Fruit fly (Drosophila melanogaster) whole organism, embryonic: Measurements from ENCODE around the gene NdufV3.

Experiments used
- Antp ChIP-seq: fragments of 200-800 bp; sonication (Bioruptor generic); optimal IDR thresholded peaks from 3 replicates; lab custom pipeline; 2016; ENCODE audit warnings: missing biosample characterization, missing genetic modification characterization
- Bgb ChIP-seq: fragments of 200-800 bp; sonication (Bioruptor generic); IDR thresholded peaks from 2 replicates; pipeline ENCODE4 v1.3.6; 2022; ENCODE audit warnings: missing biosample characterization, missing genetic modification characterization; ENCODE audit not compliant: partially characterized antibody
- CG10209 ChIP-seq: fragments of 200-800 bp; sonication (Bioruptor generic); optimal IDR thresholded peaks from 3 replicates; lab custom pipeline; 2017; ENCODE audit warnings: missing biosample characterization, mild to moderate bottlenecking, missing genetic modification characterization, missing genetic modification reagents
- CG1024 ChIP-seq: fragments of 200-800 bp; sonication (Bioruptor generic); IDR thresholded peaks from 2 replicates; pipeline ENCODE4 v1.3.6; 2022; ENCODE audit warnings: missing biosample characterization, missing genetic modification characterization
- CG11247 ChIP-seq: fragments of 200-800 bp; sonication (Bioruptor generic); IDR thresholded peaks from 2 replicates; pipeline ENCODE4 v1.3.6; 2022; ENCODE audit warnings: missing biosample characterization, missing genetic modification characterization
- CG11504 ChIP-seq: fragments of 200-800 bp; sonication (Bioruptor generic); optimal IDR thresholded peaks from 3 replicates; lab custom pipeline; 2019; ENCODE audit warnings: missing biosample characterization, mild to moderate bottlenecking, missing genetic modification characterization, moderate library complexity
- CG11560 ChIP-seq: fragments of 200-800 bp; sonication (Bioruptor generic); IDR thresholded peaks from 3 replicates; pipeline ENCODE4 v1.3.6; 2022; ENCODE audit warnings: missing biosample characterization, missing genetic modification characterization
- CG12659 ChIP-seq: fragments of 200-800 bp; sonication (Bioruptor generic); optimal IDR thresholded peaks from 3 replicates; lab custom pipeline; 2017; ENCODE audit warnings: mild to moderate bottlenecking, missing biosample characterization, missing genetic modification reagents, missing genetic modification characterization
- CG15514 ChIP-seq: fragments of 200-800 bp; sonication (Bioruptor generic); optimal IDR thresholded peaks from 3 replicates; lab custom pipeline; 2017; ENCODE audit warnings: missing biosample characterization, missing genetic modification characterization, mild to moderate bottlenecking, moderate library complexity, missing genetic modification reagents
- CG17568 ChIP-seq: fragments of 200-800 bp; sonication (Bioruptor generic); optimal IDR thresholded peaks from 2 replicates; lab custom pipeline; 2018; ENCODE audit warnings: missing biosample characterization, mild to moderate bottlenecking, missing genetic modification characterization, moderate library complexity
- CG17829 ChIP-seq: fragments of 200-800 bp; optimal IDR thresholded peaks from 2 replicates; lab custom pipeline; 2019; ENCODE audit warnings: missing biosample characterization, mild to moderate bottlenecking, missing genetic modification characterization, moderate library complexity
- CG2120 ChIP-seq: fragments of 200-800 bp; sonication (Bioruptor generic); optimal IDR thresholded peaks from 3 replicates; lab custom pipeline; 2016; ENCODE audit warnings: missing biosample characterization, missing genetic modification characterization
- CG2129 ChIP-seq: fragments of 200-800 bp; sonication (Bioruptor generic); IDR thresholded peaks from 2 replicates; pipeline ENCODE4 v1.3.6; 2022; ENCODE audit warnings: missing biosample characterization, missing genetic modification characterization; ENCODE audit not compliant: partially characterized antibody
- CG30431 ChIP-seq: fragments of 200-800 bp; sonication (Bioruptor generic); optimal IDR thresholded peaks from 2 replicates; lab custom pipeline; 2017; ENCODE audit warnings: missing biosample characterization, missing genetic modification characterization
- CG32767 ChIP-seq: fragments of 200-800 bp; sonication (Bioruptor generic); IDR thresholded peaks from 2 replicates; pipeline ENCODE4 v1.3.6; 2022; ENCODE audit warnings: missing biosample characterization, missing genetic modification characterization
- CG4617 ChIP-seq: fragments of 200-800 bp; sonication (Bioruptor generic); optimal IDR thresholded peaks from 3 replicates; lab custom pipeline; 2016; ENCODE audit warnings: missing biosample characterization, missing genetic modification characterization, borderline replicate concordance
- CG4820 ChIP-seq: fragments of 200-800 bp; sonication (Bioruptor generic); optimal IDR thresholded peaks from 3 replicates; lab custom pipeline; 2016; ENCODE audit warnings: missing biosample characterization, missing genetic modification characterization
- CG6683 ChIP-seq: fragments of 200-800 bp; sonication (Bioruptor generic); optimal IDR thresholded peaks from 2 replicates; lab custom pipeline; 2017; ENCODE audit warnings: missing biosample characterization, mild to moderate bottlenecking, missing genetic modification characterization, missing genetic modification reagents
- CG6854 ChIP-seq: fragments of 200-800 bp; sonication (Bioruptor generic); optimal IDR thresholded peaks from 3 replicates; lab custom pipeline; 2017; ENCODE audit warnings: missing biosample characterization, mild to moderate bottlenecking, missing genetic modification characterization
- H15 ChIP-seq: fragments of 200-800 bp; sonication (Bioruptor generic); IDR thresholded peaks from 3 replicates; pipeline ENCODE4 v1.3.6; 2022; ENCODE audit warnings: missing biosample characterization, missing genetic modification characterization
- HLH4C ChIP-seq: fragments of 200-800 bp; sonication (Bioruptor generic); IDR thresholded peaks from 3 replicates; pipeline ENCODE4 v1.3.6; 2022; ENCODE audit warnings: missing biosample characterization, missing genetic modification characterization; ENCODE audit not compliant: partially characterized antibody
- HLH54F ChIP-seq: fragments of 200-800 bp; sonication (Bioruptor generic); optimal IDR thresholded peaks from 3 replicates; lab custom pipeline; 2016; ENCODE audit warnings: missing biosample characterization, missing genetic modification characterization
- Lhr ChIP-seq: fragments of 200-800 bp; sonication (Bioruptor generic); optimal IDR thresholded peaks from 3 replicates; lab custom pipeline; 2017; ENCODE audit warnings: mild to moderate bottlenecking, missing biosample characterization, missing genetic modification reagents, missing genetic modification characterization
- MBD-R2 ChIP-seq: fragments of 200-800 bp; sonication (Bioruptor generic); IDR thresholded peaks from 2 replicates; pipeline ENCODE4 v1.3.6; 2022; ENCODE audit warnings: missing biosample characterization, missing genetic modification characterization
- MESR4 ChIP-seq: fragments of 200-800 bp; sonication (Bioruptor generic); optimal IDR thresholded peaks from 2 replicates; lab custom pipeline; 2018; ENCODE audit warnings: missing biosample characterization, mild to moderate bottlenecking, missing genetic modification characterization, moderate library complexity
- Sry-δ ChIP-seq: fragments of 200-800 bp; sonication (Bioruptor generic); optimal IDR thresholded peaks from 2 replicates; lab custom pipeline; 2016; ENCODE audit warnings: missing biosample characterization, missing genetic modification characterization
- ash1 ChIP-seq: fragments of 200-800 bp; sonication (Bioruptor generic); optimal IDR thresholded peaks from 2 replicates; lab custom pipeline; 2018; ENCODE audit warnings: missing biosample characterization, mild to moderate bottlenecking, missing genetic modification characterization
- bsh ChIP-seq, 2 experiments: fragments of 200-800 bp; sonication (Bioruptor generic); optimal IDR thresholded peaks; 2 replicates each; lab custom pipeline; 2017 to 2018; ENCODE audit warnings: mild to moderate bottlenecking in 2 of 2, missing biosample characterization in 2 of 2, missing genetic modification characterization in 2 of 2, moderate library complexity in 1 of 2
- cato ChIP-seq: fragments of 200-800 bp; sonication (Bioruptor generic); optimal IDR thresholded peaks from 2 replicates; lab custom pipeline; 2016; ENCODE audit warnings: missing biosample characterization, missing genetic modification characterization, borderline replicate concordance
- dan ChIP-seq: fragments of 200-800 bp; sonication (Bioruptor generic); IDR thresholded peaks from 2 replicates; pipeline ENCODE4 v1.3.6; 2022; ENCODE audit warnings: missing biosample characterization, missing genetic modification characterization
- dmrt11E ChIP-seq: fragments of 200-800 bp; sonication (Bioruptor generic); optimal IDR thresholded peaks from 3 replicates; lab custom pipeline; 2018; ENCODE audit warnings: missing biosample characterization, mild to moderate bottlenecking, missing genetic modification characterization, moderate library complexity
- gcm2 ChIP-seq: fragments of 200-800 bp; sonication (Bioruptor generic); optimal IDR thresholded peaks from 2 replicates; lab custom pipeline; 2016; ENCODE audit warnings: missing biosample characterization, missing genetic modification characterization
- gro ChIP-seq: fragments of 200-800 bp; sonication (Bioruptor generic); optimal IDR thresholded peaks from 2 replicates; lab custom pipeline; 2016; ENCODE audit warnings: missing biosample characterization, missing genetic modification characterization
- gsb ChIP-seq: fragments of 200-800 bp; sonication (Bioruptor generic); IDR thresholded peaks from 2 replicates; pipeline ENCODE4 v1.3.6; 2022; ENCODE audit warnings: missing biosample characterization, missing genetic modification characterization
- gt ChIP-seq: fragments of 200-800 bp; sonication (Bioruptor generic); IDR thresholded peaks from 2 replicates; pipeline ENCODE4 v1.3.6; 2022; ENCODE audit warnings: missing biosample characterization, missing genetic modification characterization
- jing ChIP-seq: fragments of 200-800 bp; sonication (Bioruptor generic); optimal IDR thresholded peaks from 2 replicates; lab custom pipeline; 2018; ENCODE audit warnings: missing biosample characterization, mild to moderate bottlenecking, missing genetic modification characterization
- knrl ChIP-seq: fragments of 200-800 bp; sonication (Bioruptor generic); IDR thresholded peaks from 3 replicates; pipeline ENCODE4 v1.3.6; 2022; ENCODE audit warnings: missing biosample characterization, missing genetic modification characterization; ENCODE audit not compliant: partially characterized antibody
- lov ChIP-seq, 2 experiments: fragments of 200-800 bp in 1 of 2; fragments of >200 bp in 1 of 2; sonication (Bioruptor generic) in 1 of 2; IDR thresholded peaks in 1 of 2; optimal IDR thresholded peaks in 1 of 2; 2 replicates in 1 of 2; 3 replicates in 1 of 2; pipeline versions ENCODE4 v1.3.6 to Lab custom; 2017 to 2022; ENCODE audit warnings: missing biosample characterization in 1 of 2, missing genetic modification characterization in 1 of 2
- nerfin-1 ChIP-seq: fragments of 200-800 bp; sonication (Bioruptor generic); optimal IDR thresholded peaks from 3 replicates; lab custom pipeline; 2019; ENCODE audit warnings: missing biosample characterization, mild to moderate bottlenecking, missing genetic modification characterization, moderate library complexity
- prd ChIP-seq, 3 experiments: fragments of >200 bp in 2 of 3; fragments of 200-800 bp in 1 of 3; sonication (Bioruptor generic) in 1 of 3; optimal IDR thresholded peaks in 2 of 3; IDR thresholded peaks in 1 of 3; 2 replicates in 2 of 3; 3 replicates in 1 of 3; pipeline versions ENCODE4 v1.3.6 to Lab custom; 2017 to 2022; ENCODE audit warnings: missing biosample characterization in 1 of 3, missing genetic modification characterization in 1 of 3
- scrt ChIP-seq: fragments of 200-800 bp; sonication (Bioruptor generic); optimal IDR thresholded peaks from 2 replicates; lab custom pipeline; 2018; ENCODE audit warnings: missing biosample characterization, mild to moderate bottlenecking, missing genetic modification characterization, moderate library complexity
- sens ChIP-seq: fragments of 200-800 bp; sonication (Bioruptor generic); peaks from one replicate; lab custom pipeline; 2016; ENCODE audit warnings: missing biosample characterization, missing genetic modification characterization
- slou ChIP-seq: fragments of 200-800 bp; sonication (Bioruptor generic); optimal IDR thresholded peaks from 3 replicates; lab custom pipeline; 2016; ENCODE audit warnings: missing biosample characterization, missing genetic modification characterization
- sr ChIP-seq: fragments of 200-800 bp; sonication (Bioruptor generic); IDR thresholded peaks from 3 replicates; pipeline ENCODE4 v1.3.6; 2022; ENCODE audit warnings: missing biosample characterization, missing genetic modification characterization
- stwl ChIP-seq: fragments of 200-800 bp; sonication (Bioruptor generic); optimal IDR thresholded peaks from 3 replicates; lab custom pipeline; 2018; ENCODE audit warnings: missing biosample characterization, mild to moderate bottlenecking, missing genetic modification characterization, moderate library complexity
- unpg ChIP-seq: fragments of 200-800 bp; sonication (Bioruptor generic); optimal IDR thresholded peaks from 3 replicates; lab custom pipeline; 2018; ENCODE audit warnings: missing biosample characterization, mild to moderate bottlenecking, missing genetic modification characterization, moderate library complexity
- vfl ChIP-seq: fragments of 200-800 bp; sonication (Bioruptor generic); optimal IDR thresholded peaks from 2 replicates; lab custom pipeline; 2016; ENCODE audit warnings: missing biosample characterization, missing genetic modification characterization
- zen ChIP-seq: fragments of 200-800 bp; sonication (Bioruptor generic); optimal IDR thresholded peaks from 3 replicates; lab custom pipeline; 2018; ENCODE audit warnings: missing biosample characterization, mild to moderate bottlenecking, missing genetic modification characterization, moderate library complexity

NdufV3 gene

DNA sequence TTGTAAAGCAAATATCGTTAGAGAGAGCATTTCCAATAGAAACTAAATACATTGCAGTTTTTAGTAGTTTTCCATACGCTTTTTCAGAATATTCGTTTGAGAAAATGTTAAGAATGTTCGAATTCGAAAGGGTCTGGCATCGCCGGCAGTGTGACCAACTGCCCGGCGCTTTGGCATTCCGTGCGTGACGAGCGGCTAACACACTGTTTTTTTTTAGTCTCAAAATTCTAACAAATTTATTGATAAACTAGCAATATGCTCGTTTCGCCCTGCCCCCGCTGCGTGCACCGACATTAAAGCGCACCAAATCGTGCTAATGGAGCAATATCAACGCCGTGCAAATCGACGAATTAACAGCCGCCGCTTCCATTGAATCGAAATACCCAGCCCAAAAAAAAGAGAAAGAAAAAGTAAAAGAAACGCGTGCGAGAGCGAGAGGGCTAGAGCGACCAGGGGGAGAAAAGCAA lies 5.9 kb downstream of the NdufV3 start, which contains the start of gene dsh (continued):
- TF ChIP-seq CG6854 (GFP tag; lab: Kevin White, UChicago) (no peak), MBD-R2 (GFP tag; lab: Robert Waterston, UW) (peak; percentile 34; the same call in 1 of the 2 replicates), Sry-δ (peak; percentile 57), HLH4C (GFP tag; lab: Robert Waterston, UW) (peak; percentile 40; the same call in 1 of the 3 replicates), CG12659 (peak; percentile 51), Bgb (GFP tag; lab: Robert Waterston, UW) (peak; percentile 44; the same call in 1 of the 2 replicates), gsb (GFP tag; lab: Robert Waterston, UW) (no peak), dmrt11E (no peak), CG2120 (GFP tag; lab: Kevin White, UChicago) (peak; percentile 29), CG4820 (GFP tag; lab: Kevin White, UChicago) (no peak), dan (no peak), CG17568 (GFP tag; lab: Kevin White, UChicago) (no peak), scrt (GFP tag; lab: Kevin White, UChicago) (no peak), bsh (GFP tag; optimal IDR thresholded peaks at IDR 0.05; lab: Kevin White, UChicago) (peak in 1 of 2 experiments; percentile 1), vfl (no peak), CG11504 (tag; lab: Kevin White, UChicago) (no peak), unpg (GFP tag; lab: Kevin White, UChicago) (no peak), HLH54F (no peak), CG6683 (GFP tag; lab: Kevin White, UChicago) (no peak), jing (no peak), CG11560 (tag; lab: Robert Waterston, UW) (peak; percentile 19; the same call in 1 of the 3 replicates), Antp (peak; percentile 37), CG11247 (GFP tag; lab: Robert Waterston, UW) (no peak), slou (no peak), knrl (peak; percentile 55), sens (GFP tag; lab: Kevin White, UChicago) (peak; percentile 86), CG32767 (GFP tag; lab: Robert Waterston, UW) (no peak), stwl (tag; lab: Kevin White, UChicago) (peak; percentile 32), H15 (GFP tag; lab: Robert Waterston, UW) (no peak), CG4617 (GFP tag; lab: Kevin White, UChicago) (peak; percentile 87), MESR4 (GFP tag; lab: Kevin White, UChicago) (peak; percentile 86), CG17829 (tag; lab: Kevin White, UChicago) (no peak), ash1 (GFP tag; lab: Kevin White, UChicago) (no peak), CG2129 (0 out of 2 replicates have a peak, but pooled peaks have one; percentile 21), cato (GFP tag; lab: Kevin White, UChicago) (no peak), gcm2 (GFP tag; lab: Kevin White, UChicago) (no peak), sr (no peak), gro (GFP tag; lab: Kevin White, UChicago) (no peak), CG30431 (no peak), CG15514 (peak; percentile 15), CG10209 (GFP tag; lab: Kevin White, UChicago) (no peak), zen (tag; lab: Kevin White, UChicago) (no peak), lov (optimal IDR thresholded peaks at IDR 0.05; lab: Kevin White, UChicago) (no peak), lov (GFP tag; IDR thresholded peaks at IDR 0.05; lab: Robert Waterston, UW) (no peak), gt (GFP tag; lab: Robert Waterston, UW) (no peak), prd (optimal IDR thresholded peaks at IDR 0.05; lab: Kevin White, UChicago) (no peak), prd (GFP tag; IDR thresholded peaks at IDR 0.05; lab: Robert Waterston, UW) (0 out of 3 replicates have a peak, but pooled peaks have one; percentile 14), CG1024 (GFP tag; lab: Robert Waterston, UW) (no peak), nerfin-1 (tag; lab: Kevin White, UChicago) (peak; percentile 3), Lhr (GFP tag; lab: Kevin White, UChicago) (peak; percentile 5)
